Fruit fly (Drosophila melanogaster) whole organism, embryonic: Measurements from ENCODE around the gene CG17154.

ENCODE experiments used
- Asciz ChIP-seq: fragments of 200-800 bp; sonication (Bioruptor generic); optimal IDR thresholded peaks from 2 replicates; lab custom pipeline; 2017; ENCODE audit warnings: missing biosample characterization, mild to moderate bottlenecking, missing genetic modification characterization, missing genetic modification reagents
- B-H1 ChIP-seq: fragments of 200-800 bp; sonication (Bioruptor generic); IDR thresholded peaks from 3 replicates; pipeline ENCODE4 v1.3.6; 2022; ENCODE audit warnings: missing biosample characterization, missing genetic modification characterization
- BEAF-32 ChIP-seq: fragments of 200-800 bp; sonication (Bioruptor generic); optimal IDR thresholded peaks from 3 replicates; lab custom pipeline; 2017; ENCODE audit warnings: missing biosample characterization, missing genetic modification characterization, mild to moderate bottlenecking, moderate library complexity, missing genetic modification reagents
- CG10267 ChIP-seq: fragments of 200-800 bp; sonication (Bioruptor generic); optimal IDR thresholded peaks from 2 replicates; lab custom pipeline; 2018; ENCODE audit warnings: missing biosample characterization, mild to moderate bottlenecking, missing genetic modification characterization, moderate library complexity
- CG10543 ChIP-seq: fragments of 200-800 bp; sonication (Bioruptor generic); optimal IDR thresholded peaks from 3 replicates; lab custom pipeline; 2017; ENCODE audit warnings: missing biosample characterization, mild to moderate bottlenecking, missing genetic modification characterization, moderate library complexity
- CG10565 ChIP-seq: fragments of 200-800 bp; sonication (Bioruptor generic); optimal IDR thresholded peaks from 3 replicates; lab custom pipeline; 2016; ENCODE audit warnings: missing biosample characterization, mild to moderate bottlenecking, missing genetic modification characterization
- CG11398 ChIP-seq: fragments of 200-800 bp; sonication (Bioruptor generic); optimal IDR thresholded peaks from 2 replicates; lab custom pipeline; 2016; ENCODE audit warnings: missing biosample characterization, missing genetic modification characterization
- CG12071 ChIP-seq: fragments of 200-800 bp; sonication (Bioruptor generic); optimal IDR thresholded peaks from 3 replicates; lab custom pipeline; 2018; ENCODE audit warnings: missing biosample characterization, mild to moderate bottlenecking, missing genetic modification characterization
- CG12391 ChIP-seq: fragments of 200-800 bp; sonication (Bioruptor generic); optimal IDR thresholded peaks from 3 replicates; lab custom pipeline; 2018; ENCODE audit warnings: missing biosample characterization, mild to moderate bottlenecking, missing genetic modification characterization, moderate library complexity
- CG13894 ChIP-seq: fragments of 200-800 bp; sonication (Bioruptor generic); optimal IDR thresholded peaks from 3 replicates; lab custom pipeline; 2018; ENCODE audit warnings: missing biosample characterization, mild to moderate bottlenecking, missing genetic modification characterization, moderate library complexity
- CG14441 ChIP-seq: fragments of 200-800 bp; sonication (Bioruptor generic); IDR thresholded peaks from 2 replicates; pipeline ENCODE4 v1.3.6; 2022; ENCODE audit warnings: missing biosample characterization, missing genetic modification characterization
- CG15011 ChIP-seq: fragments of 200-800 bp; sonication (Bioruptor generic); optimal IDR thresholded peaks from 3 replicates; lab custom pipeline; 2018; ENCODE audit warnings: missing biosample characterization, mild to moderate bottlenecking, missing genetic modification characterization
- CG32772 ChIP-seq: fragments of 200-800 bp; sonication (Bioruptor generic); IDR thresholded peaks from 2 replicates; pipeline ENCODE4 v1.3.6; 2022; ENCODE audit warnings: missing biosample characterization, missing genetic modification characterization
- CG5953 ChIP-seq: fragments of 200-800 bp; sonication (Bioruptor generic); IDR thresholded peaks from 2 replicates; pipeline ENCODE4 v1.3.6; 2022; ENCODE audit warnings: missing biosample characterization, missing genetic modification characterization
- CG7745 ChIP-seq: fragments of 200-800 bp; sonication (Bioruptor generic); optimal IDR thresholded peaks from 2 replicates; lab custom pipeline; 2018; ENCODE audit warnings: missing biosample characterization, mild to moderate bottlenecking, missing genetic modification characterization, moderate library complexity
- CG8359 ChIP-seq: fragments of 200-800 bp; sonication (Bioruptor generic); optimal IDR thresholded peaks from 2 replicates; lab custom pipeline; 2017; ENCODE audit warnings: missing biosample characterization, mild to moderate bottlenecking, missing genetic modification characterization, borderline replicate concordance
- CG8478 ChIP-seq: fragments of >200 bp; optimal IDR thresholded peaks from 2 replicates; lab custom pipeline; 2018
- CG9876 ChIP-seq: fragments of 200-800 bp; sonication (Bioruptor generic); optimal IDR thresholded peaks from 2 replicates; lab custom pipeline; 2016; ENCODE audit warnings: missing biosample characterization, missing genetic modification characterization
- CoRest ChIP-seq: fragments of 200-800 bp; sonication (Bioruptor generic); optimal IDR thresholded peaks from 3 replicates; lab custom pipeline; 2018; ENCODE audit warnings: missing biosample characterization, mild to moderate bottlenecking, missing genetic modification characterization, moderate library complexity
- Deaf1 ChIP-seq: fragments of 200-800 bp; optimal IDR thresholded peaks from 3 replicates; lab custom pipeline; 2019; ENCODE audit warnings: missing biosample characterization, mild to moderate bottlenecking, missing genetic modification characterization, moderate library complexity
- Ets97D ChIP-seq: fragments of 200-800 bp; sonication (Bioruptor generic); optimal IDR thresholded peaks from 3 replicates; lab custom pipeline; 2016; ENCODE audit warnings: missing biosample characterization, missing genetic modification characterization
- GATAe ChIP-seq: fragments of 200-800 bp; sonication (Bioruptor generic); conservative IDR thresholded peaks from 2 replicates; pipeline ENCODE4 v1.3.6; 2022; ENCODE audit warnings: missing biosample characterization, missing genetic modification characterization
- Hand ChIP-seq: fragments of 200-800 bp; sonication (Bioruptor generic); optimal IDR thresholded peaks from 2 replicates; lab custom pipeline; 2017; ENCODE audit warnings: mild to moderate bottlenecking, missing biosample characterization, missing genetic modification reagents, missing genetic modification characterization
- HmgZ ChIP-seq: fragments of 200-800 bp; sonication (Bioruptor generic); optimal IDR thresholded peaks from 2 replicates; lab custom pipeline; 2018; ENCODE audit warnings: missing biosample characterization, mild to moderate bottlenecking, missing genetic modification characterization
- Hr39 ChIP-seq: fragments of >200 bp; optimal IDR thresholded peaks from 2 replicates; lab custom pipeline; 2017
- Hsf ChIP-seq: fragments of 200-800 bp; sonication (Bioruptor generic); optimal IDR thresholded peaks from 3 replicates; lab custom pipeline; 2016; ENCODE audit warnings: missing biosample characterization, missing genetic modification characterization
- MESR4 ChIP-seq: fragments of 200-800 bp; sonication (Bioruptor generic); optimal IDR thresholded peaks from 2 replicates; lab custom pipeline; 2018; ENCODE audit warnings: missing biosample characterization, mild to moderate bottlenecking, missing genetic modification characterization, moderate library complexity
- Med ChIP-seq: fragments of 200-800 bp; sonication (Bioruptor generic); peaks from one replicate; lab custom pipeline; 2016; ENCODE audit warnings: missing biosample characterization, missing genetic modification characterization, mild to moderate bottlenecking, inconsistent platforms, moderate library complexity
- Mrtf ChIP-seq: fragments of 200-800 bp; sonication (Bioruptor generic); IDR thresholded peaks from 3 replicates; pipeline ENCODE4 v1.3.6; 2022; ENCODE audit warnings: missing biosample characterization, missing genetic modification characterization
- Ravus ChIP-seq: fragments of 200-800 bp; sonication (Bioruptor generic); IDR thresholded peaks from 2 replicates; pipeline ENCODE4 v1.3.6; 2022; ENCODE audit warnings: missing biosample characterization, missing genetic modification characterization
- Sox100B ChIP-seq: fragments of 200-800 bp; sonication (Bioruptor generic); optimal IDR thresholded peaks from 3 replicates; lab custom pipeline; 2018; ENCODE audit warnings: missing biosample characterization, mild to moderate bottlenecking, missing genetic modification characterization
- abd-A ChIP-seq: fragments of 200-800 bp; sonication (Bioruptor generic); optimal IDR thresholded peaks from 3 replicates; lab custom pipeline; 2019; ENCODE audit warnings: missing biosample characterization, mild to moderate bottlenecking, missing genetic modification characterization, moderate library complexity
- ap ChIP-seq: fragments of 200-800 bp; sonication (Bioruptor generic); IDR thresholded peaks from 2 replicates; pipeline ENCODE4 v1.3.6; 2022; ENCODE audit warnings: missing biosample characterization, missing genetic modification characterization
- az2 ChIP-seq: fragments of 200-800 bp; sonication (Bioruptor generic); optimal IDR thresholded peaks from 3 replicates; lab custom pipeline; 2016; ENCODE audit warnings: missing biosample characterization, missing genetic modification characterization
- bigmax ChIP-seq: fragments of 200-800 bp; sonication (Bioruptor generic); optimal IDR thresholded peaks from 2 replicates; lab custom pipeline; 2018; ENCODE audit warnings: missing biosample characterization, mild to moderate bottlenecking, missing genetic modification characterization
- chm ChIP-seq: fragments of 200-800 bp; sonication (Bioruptor generic); IDR thresholded peaks from 2 replicates; pipeline ENCODE4 v1.3.6; 2022; ENCODE audit warnings: missing biosample characterization, missing genetic modification characterization
- ci ChIP-seq: fragments of 200-800 bp; sonication (Bioruptor generic); IDR thresholded peaks from 3 replicates; pipeline ENCODE4 v1.3.6; 2022; ENCODE audit warnings: missing biosample characterization, missing genetic modification characterization
- crol ChIP-seq: fragments of 200-800 bp; sonication (Bioruptor generic); IDR thresholded peaks from 2 replicates; pipeline ENCODE4 v1.3.6; 2022; ENCODE audit warnings: missing biosample characterization, missing genetic modification characterization
- exex ChIP-seq: fragments of 200-800 bp; sonication (Bioruptor generic); optimal IDR thresholded peaks from 4 replicates; lab custom pipeline; 2018; ENCODE audit warnings: missing biosample characterization, mild to moderate bottlenecking, missing genetic modification characterization, moderate library complexity
- eyg ChIP-seq: fragments of 200-800 bp; sonication (Bioruptor generic); optimal IDR thresholded peaks from 3 replicates; lab custom pipeline; 2016; ENCODE audit warnings: missing biosample characterization, missing genetic modification characterization
- fd3F ChIP-seq: fragments of 200-800 bp; sonication (Bioruptor generic); optimal IDR thresholded peaks from 2 replicates; lab custom pipeline; 2018; ENCODE audit warnings: missing biosample characterization, mild to moderate bottlenecking, missing genetic modification characterization, moderate library complexity
- hbn ChIP-seq: fragments of 200-800 bp; sonication (Bioruptor generic); IDR thresholded peaks from 2 replicates; pipeline ENCODE4 v1.3.6; 2022; ENCODE audit warnings: missing biosample characterization, missing genetic modification characterization; ENCODE audit not compliant: partially characterized antibody
- ind ChIP-seq: fragments of 200-800 bp; sonication (Bioruptor generic); optimal IDR thresholded peaks from 3 replicates; lab custom pipeline; 2016; ENCODE audit warnings: missing biosample characterization, missing genetic modification characterization
- kni ChIP-seq: fragments of 200-800 bp; sonication (Bioruptor generic); optimal IDR thresholded peaks from 3 replicates; lab custom pipeline; 2017; ENCODE audit warnings: mild to moderate bottlenecking, missing biosample characterization, missing genetic modification reagents, missing genetic modification characterization
- lilli ChIP-seq: fragments of 200-800 bp; sonication (Bioruptor generic); optimal IDR thresholded peaks from 3 replicates; lab custom pipeline; 2016; ENCODE audit warnings: missing biosample characterization, missing genetic modification characterization
- mld ChIP-seq: fragments of 200-800 bp; sonication (Bioruptor generic); IDR thresholded peaks from 3 replicates; pipeline ENCODE4 v1.3.6; 2022; ENCODE audit warnings: missing biosample characterization, missing genetic modification characterization; ENCODE audit not compliant: partially characterized antibody
- pnt ChIP-seq: fragments of 200-800 bp; sonication (Bioruptor generic); optimal IDR thresholded peaks from 3 replicates; lab custom pipeline; 2016; ENCODE audit warnings: missing biosample characterization, missing genetic modification characterization
- stc ChIP-seq: fragments of 200-800 bp; sonication (Bioruptor generic); IDR thresholded peaks from 2 replicates; pipeline ENCODE4 v1.3.6; 2022; ENCODE audit warnings: missing biosample characterization, missing genetic modification characterization
- sug ChIP-seq: fragments of 200-800 bp; optimal IDR thresholded peaks from 2 replicates; lab custom pipeline; 2019; ENCODE audit warnings: missing biosample characterization, mild to moderate bottlenecking, missing genetic modification characterization, moderate library complexity
- unc-4 ChIP-seq: fragments of 200-800 bp; sonication (Bioruptor generic); IDR thresholded peaks from 2 replicates; pipeline ENCODE4 v1.3.6; 2022; ENCODE audit warnings: missing biosample characterization, missing genetic modification characterization; ENCODE audit not compliant: partially characterized antibody
- wek ChIP-seq: fragments of 200-800 bp; sonication (Bioruptor generic); optimal IDR thresholded peaks from 3 replicates; lab custom pipeline; 2018; ENCODE audit warnings: missing biosample characterization, mild to moderate bottlenecking, missing genetic modification characterization, moderate library complexity

The CG17154 gene

dm6 chr3L:12040313-12040924 lies 48.0 kb upstream of the CG17154 start (continued):
- TF ChIP-seq B-H1 (no peak), Hr39 (no peak), unc-4 (GFP tag; lab: Robert Waterston, UW) (no peak), CG11398 (GFP tag; lab: Kevin White, UChicago) (no peak), kni (GFP tag; lab: Kevin White, UChicago) (peak; percentile 35), HmgZ (peak; percentile 47), CG32772 (no peak), CG8478 (lab: Kevin White, UChicago) (no peak), CoRest (tag; lab: Kevin White, UChicago) (no peak), wek (GFP tag; lab: Kevin White, UChicago) (no peak), CG5953 (GFP tag; lab: Robert Waterston, UW) (no peak), Deaf1 (tag; lab: Kevin White, UChicago) (peak; percentile 63), az2 (GFP tag; lab: Kevin White, UChicago) (no peak), hbn (GFP tag; lab: Robert Waterston, UW) (no peak), crol (GFP tag; lab: Robert Waterston, UW) (peak; percentile 68; the same call in 1 of the 2 replicates), mld (GFP tag; lab: Robert Waterston, UW) (no peak), MESR4 (GFP tag; lab: Kevin White, UChicago) (no peak), ind (GFP tag; lab: Kevin White, UChicago) (no peak), exex (tag; lab: Kevin White, UChicago) (peak; percentile 37), GATAe (peak; percentile 19; the same call in 1 of the 2 replicates), CG12391 (tag; lab: Kevin White, UChicago) (no peak), Sox100B (GFP tag; lab: Kevin White, UChicago) (no peak), ci (GFP tag; lab: Robert Waterston, UW) (no peak), abd-A (tag; lab: Kevin White, UChicago) (no peak), Asciz (no peak), CG9876 (GFP tag; lab: Kevin White, UChicago) (no peak), CG10267 (tag; lab: Kevin White, UChicago) (no peak), BEAF-32 (GFP tag; lab: Kevin White, UChicago) (no peak), CG10543 (GFP tag; lab: Kevin White, UChicago) (peak; percentile 10), Ravus (GFP tag; lab: Robert Waterston, UW) (no peak), fd3F (GFP tag; lab: Kevin White, UChicago) (no peak), pnt (GFP tag; lab: Kevin White, UChicago) (no peak), bigmax (GFP tag; lab: Kevin White, UChicago) (no peak), eyg (GFP tag; lab: Kevin White, UChicago) (no peak), chm (peak; percentile 16; the same call in 1 of the 2 replicates), sug (peak; percentile 90), stc (no peak), CG14441 (no peak), Mrtf (no peak), CG12071 (GFP tag; lab: Kevin White, UChicago) (no peak), ap (GFP tag; lab: Robert Waterston, UW) (no peak), CG13894 (peak; percentile 33), Hsf (GFP tag; lab: Kevin White, UChicago) (no peak), lilli (GFP tag; lab: Kevin White, UChicago) (no peak), CG7745 (tag; lab: Kevin White, UChicago) (no peak), Med (peak; percentile 74), Hand (GFP tag; lab: Kevin White, UChicago) (no peak), CG15011 (GFP tag; lab: Kevin White, UChicago) (no peak), CG10565 (no peak), Ets97D (GFP tag; lab: Kevin White, UChicago) (no peak), CG8359 (GFP tag; lab: Kevin White, UChicago) (no peak)
